Worm (Caenorhabditis elegans): Measurements from ENCODE around the gene F09C8.2.
A peak's percentile ranks its signal among the peaks of the same experiment; 100 is the strongest.

F09C8.2 gene

ce11 chrX:16157499-16157898 lies 10.7 kb upstream of the F09C8.2 start (continued):
- TF ChIP-seq unc-62 (GFP tag; optimal IDR thresholded peaks at IDR 0.05 in 1 of 2) (peak in 1 of 2 experiments; percentile 90), unc-62 (tag; optimal IDR thresholded peaks at IDR 0.05) (no peak)

ce11 chrX:16156891-16157290 lies 10.1 kb upstream of the F09C8.2 start:
- TF ChIP-seq hlh-30 (tag; optimal IDR thresholded peaks at IDR 0.05; ENCODE audit: insufficient read depth) (peak; percentile 22), spr-3 (GFP tag; optimal IDR thresholded peaks at IDR 0.05) (no peak), egl-43 (GFP tag; IDR thresholded peaks at IDR 0.05) (no peak), daf-19 (GFP tag; conservative IDR thresholded peaks at IDR 0.05) (no peak), lin-38 (GFP tag; IDR thresholded peaks at IDR 0.05) (no peak), ceh-20 (GFP tag; IDR thresholded peaks at IDR 0.05) (no peak), dmd-9 (GFP tag; IDR thresholded peaks at IDR 0.05) (no peak), F26F4.8 (GFP tag; conservative IDR thresholded peaks at IDR 0.05) (no peak), F10B5.3 (tag; optimal IDR thresholded peaks at IDR 0.05) (no peak), nhr-76 (tag; optimal IDR thresholded peaks at IDR 0.05) (no peak), mxl-3 (GFP tag; optimal IDR thresholded peaks at IDR 0.05) (peak; percentile 99), F37D6.2 (tag; optimal IDR thresholded peaks at IDR 0.05) (no peak), aly-2 (tag; optimal IDR thresholded peaks at IDR 0.05) (no peak), saeg-2 (GFP tag; IDR thresholded peaks at IDR 0.05) (no peak), lsy-2 (tag; optimal IDR thresholded peaks at IDR 0.05) (no peak), dmd-8 (GFP tag; IDR thresholded peaks at IDR 0.05) (no peak), mep-1 (tag; optimal IDR thresholded peaks at IDR 0.05) (peak; percentile 55), madf-5 (GFP tag; IDR thresholded peaks at IDR 0.05) (no peak), T26A8.4 (GFP tag; IDR thresholded peaks at IDR 0.05) (no peak), nhr-111 (GFP tag; optimal IDR thresholded peaks at IDR 0.05) (no peak), hif-1 (tag; optimal IDR thresholded peaks at IDR 0.05) (no peak), pqm-1 (tag; optimal IDR thresholded peaks at IDR 0.05) (no peak), skn-1 (tag; optimal IDR thresholded peaks at IDR 0.05) (no peak), mes-2 (tag; optimal IDR thresholded peaks at IDR 0.05; ENCODE audit: poor library complexity, severe bottlenecking) (peak; percentile 5), pha-4 (GFP tag; IDR thresholded peaks at IDR 0.05) (no peak), pha-4 (tag; optimal IDR thresholded peaks at IDR 0.05) (no peak), rbr-2 (tag; optimal IDR thresholded peaks at IDR 0.05) (peak; percentile 1), dmd-6 (GFP tag; IDR thresholded peaks at IDR 0.05) (peak; percentile 37; the same call in 1 of the 2 replicates), R02D3.7 (tag; optimal IDR thresholded peaks at IDR 0.05) (no peak), ceh-82 (tag; optimal IDR thresholded peaks at IDR 0.05) (no peak), nhr-28 (tag; optimal IDR thresholded peaks at IDR 0.05) (peak; percentile 90), T20F7.1 (GFP tag; optimal IDR thresholded peaks at IDR 0.05) (no peak), nhr-102 (tag; optimal IDR thresholded peaks at IDR 0.05) (no peak), gei-8 (GFP tag; optimal IDR thresholded peaks at IDR 0.05) (no peak), ctbp-1 (GFP tag; IDR thresholded peaks at IDR 0.05) (no peak), attf-4 (tag; optimal IDR thresholded peaks at IDR 0.05) (no peak), nhr-48 (tag; optimal IDR thresholded peaks at IDR 0.05) (peak; percentile 41), jun-1 (tag; optimal IDR thresholded peaks at IDR 0.05) (no peak), hmg-1.1 (GFP tag; IDR thresholded peaks at IDR 0.05) (0 out of 2 replicates have a peak, but pooled peaks have one; percentile 34), zip-11 (GFP tag; IDR thresholded peaks at IDR 0.05) (no peak), fos-1 (tag; optimal IDR thresholded peaks at IDR 0.05) (no peak), F44E2.7 (GFP tag; IDR thresholded peaks at IDR 0.05) (no peak), nhr-10 (tag; optimal IDR thresholded peaks at IDR 0.05) (no peak), sdz-12 (GFP tag; optimal IDR thresholded peaks at IDR 0.05) (no peak), Y5F2A.4 (GFP tag; optimal IDR thresholded peaks at IDR 0.05) (no peak), set-16 (GFP tag; IDR thresholded peaks at IDR 0.05) (no peak), F49E8.2 (tag; optimal IDR thresholded peaks at IDR 0.05; ENCODE audit: borderline replicate concordance) (no peak), egl-27 (tag; optimal IDR thresholded peaks at IDR 0.05) (no peak), Y48G9A.11 (GFP tag; IDR thresholded peaks at IDR 0.05) (no peak)
